Fruit fly (Drosophila melanogaster) whole organism, embryonic: ENCODE measurements around the gene Or67d.

Experiments
- CG10366 ChIP-seq: fragments of 200-800 bp; sonication (Bioruptor generic); IDR thresholded peaks from 2 replicates; pipeline ENCODE4 v1.3.6; 2022; ENCODE audit warnings: missing biosample characterization, missing genetic modification characterization
- CG13624 ChIP-seq: fragments of 200-800 bp; sonication (Bioruptor generic); optimal IDR thresholded peaks from 2 replicates; lab custom pipeline; 2016; ENCODE audit warnings: missing biosample characterization, missing genetic modification characterization
- CG15269 ChIP-seq: fragments of 200-800 bp; sonication (Bioruptor generic); optimal IDR thresholded peaks from 2 replicates; lab custom pipeline; 2018; ENCODE audit warnings: missing biosample characterization, mild to moderate bottlenecking, missing genetic modification characterization, moderate library complexity
- CG31224 ChIP-seq: fragments of 200-800 bp; sonication (Bioruptor generic); IDR thresholded peaks from 2 replicates; pipeline ENCODE4 v1.3.6; 2022; ENCODE audit warnings: missing biosample characterization, missing genetic modification characterization
- CG32767 ChIP-seq: fragments of 200-800 bp; sonication (Bioruptor generic); IDR thresholded peaks from 2 replicates; pipeline ENCODE4 v1.3.6; 2022; ENCODE audit warnings: missing biosample characterization, missing genetic modification characterization
- CG8478 ChIP-seq: fragments of >200 bp; optimal IDR thresholded peaks from 2 replicates; lab custom pipeline; 2018
- Oaz ChIP-seq: fragments of 200-800 bp; sonication (Bioruptor generic); IDR thresholded peaks from 2 replicates; pipeline ENCODE4 v1.3.6; 2022; ENCODE audit warnings: missing biosample characterization, missing genetic modification characterization
- Sry-δ ChIP-seq: fragments of 200-800 bp; sonication (Bioruptor generic); optimal IDR thresholded peaks from 2 replicates; lab custom pipeline; 2016; ENCODE audit warnings: missing biosample characterization, missing genetic modification characterization
- insv ChIP-seq, 2 experiments: fragments of 200-800 bp; sonication (Bioruptor generic); optimal IDR thresholded peaks; 3 replicates each; lab custom pipeline; 2016 to 2018; ENCODE audit warnings: missing biosample characterization in 2 of 2, missing genetic modification characterization in 2 of 2
- odd ChIP-seq: fragments of 200-800 bp; sonication (Bioruptor generic); optimal IDR thresholded peaks from 2 replicates; lab custom pipeline; 2017; ENCODE audit warnings: missing biosample characterization, mild to moderate bottlenecking, missing genetic modification characterization
- peb ChIP-seq: fragments of 200-800 bp; sonication (Bioruptor generic); IDR thresholded peaks from 2 replicates; pipeline ENCODE4 v1.3.6; 2022; ENCODE audit warnings: missing biosample characterization, missing genetic modification characterization
- pzg ChIP-seq: fragments of 200-800 bp; sonication (Bioruptor generic); optimal IDR thresholded peaks from 3 replicates; lab custom pipeline; 2018; ENCODE audit warnings: missing biosample characterization, mild to moderate bottlenecking, missing genetic modification characterization, moderate library complexity
- tio ChIP-seq: fragments of 200-800 bp; sonication (Bioruptor generic); optimal IDR thresholded peaks from 2 replicates; lab custom pipeline; 2017; ENCODE audit warnings: missing biosample characterization, missing genetic modification characterization, inconsistent platforms
- usp ChIP-seq: fragments of >200 bp; optimal IDR thresholded peaks from 2 replicates; lab custom pipeline; 2017; ENCODE audit warnings: missing biosample characterization, missing genetic modification characterization

DNA sequence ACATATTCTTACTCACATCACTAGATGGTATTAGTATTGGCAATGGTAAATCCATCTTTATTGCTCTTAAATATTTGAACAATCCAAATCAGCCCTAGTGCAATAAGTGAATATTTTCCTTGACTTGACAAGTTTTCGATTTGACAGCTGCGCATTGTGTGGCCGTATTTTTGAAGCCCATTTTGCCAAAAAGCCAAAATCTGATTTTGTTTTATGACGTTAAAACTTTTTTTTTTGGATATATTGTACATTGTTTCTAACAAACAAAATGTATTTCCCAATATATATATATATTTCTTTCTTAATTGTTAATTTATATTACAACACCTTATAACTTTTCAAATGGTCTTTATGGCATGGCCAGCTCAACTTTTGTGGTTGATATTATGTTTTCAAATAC is 6.0 kb upstream of the Or67d start, which contains the start of gene can:
- no peak for TF ChIP-seq CG8478 (lab: Kevin White, UChicago)
- TF ChIP-seq CG10366 (GFP tag; lab: Robert Waterston, UW), result no peak
- TF ChIP-seq CG31224 (GFP tag; lab: Robert Waterston, UW), result no peak
- no peak for TF ChIP-seq odd (GFP tag; lab: Kevin White, UChicago)
- no peak for TF ChIP-seq Oaz (GFP tag; lab: Robert Waterston, UW)
- TF ChIP-seq tio (GFP tag; lab: Kevin White, UChicago), result no peak
- no peak for TF ChIP-seq CG13624
- TF ChIP-seq Sry-δ (GFP tag; lab: Kevin White, UChicago), result no peak
- TF ChIP-seq peb (GFP tag; lab: Robert Waterston, UW), result no peak
- no peak for TF ChIP-seq insv (GFP tag; optimal IDR thresholded peaks at IDR 0.05; lab: Kevin White, UChicago)
- TF ChIP-seq CG15269, result no peak
- no peak for TF ChIP-seq CG32767
- no peak for TF ChIP-seq usp
- no peak for TF ChIP-seq pzg (GFP tag; lab: Kevin White, UChicago)
